Worm (Caenorhabditis elegans) whole organism, late embryonic: ENCODE results near the gene cyp-13B1.

Source experiments
- ceh-22 ChIP-seq: sonication (generic microtip); optimal IDR thresholded peaks from 2 replicates; lab custom pipeline; 2017; ENCODE audit warnings: missing biosample characterization, missing genetic modification characterization
- ceh-9 ChIP-seq: sonication (generic microtip); optimal IDR thresholded peaks from 2 replicates; lab custom pipeline; 2016; ENCODE audit warnings: mild to moderate bottlenecking, missing genetic modification characterization, inconsistent platforms, missing compliant biosample characterization
- fkh-10 ChIP-seq: fragments of 150-350 bp; optimal IDR thresholded peaks from 2 replicates; lab custom pipeline; 2014; ENCODE audit warnings: missing biosample characterization, missing genetic modification reagents, missing genetic modification characterization
- pha-4 ChIP-seq: fragments of 150-350 bp; optimal IDR thresholded peaks from 2 replicates; lab custom pipeline; 2018; ENCODE audit warnings: missing biosample characterization, missing genetic modification reagents, missing genetic modification characterization
- sox-2 ChIP-seq: fragments of 200-800 bp; sonication (Bioruptor generic); IDR thresholded peaks from 2 replicates; pipeline ENCODE4 v1.3.6; 2022; ENCODE audit warnings: missing genetic modification reagents, missing genetic modification characterization, missing compliant biosample characterization
- sox-4 ChIP-seq: sonication (generic microtip); optimal IDR thresholded peaks from 2 replicates; lab custom pipeline; 2017; ENCODE audit warnings: mild to moderate bottlenecking, missing genetic modification characterization, inconsistent platforms, missing compliant biosample characterization
- tbx-2 ChIP-seq: sonication (generic microtip); optimal IDR thresholded peaks from 2 replicates; lab custom pipeline; 2016; ENCODE audit warnings: missing genetic modification characterization, missing compliant biosample characterization

- TF ChIP-seq pha-4, result no peak
- TF ChIP-seq sox-4 (tag; lab: Kevin White, UChicago), result no peak
- TF ChIP-seq tbx-2 (tag; lab: Kevin White, UChicago), result no peak
- TF ChIP-seq sox-2 (GFP tag; lab: Robert Waterston, UW), result no peak
- TF ChIP-seq fkh-10 (GFP tag; lab: Kevin White, UChicago), result no peak
- TF ChIP-seq ceh-9 (tag; lab: Kevin White, UChicago), result no peak
- TF ChIP-seq ceh-22, result no peak
Measured at ce11 chrX:13435790-13436472, 26.5 kb upstream of the cyp-13B1 start, which contains the start of gene jmjd-3.3.
